Worm (Caenorhabditis elegans) whole organism, midembryonic: ENCODE measurements around the gene Y82E9BL.5.

Source experiments
- flt-1 ChIP-seq: fragments of 200-800 bp; sonication (Bioruptor generic); IDR thresholded peaks from 2 replicates; pipeline ENCODE4 v1.3.6; 2022; ENCODE audit warnings: missing genetic modification characterization, missing compliant biosample characterization
- med-1 ChIP-seq: sonication (generic microtip); optimal IDR thresholded peaks from 2 replicates; lab custom pipeline; 2017; ENCODE audit warnings: missing genetic modification characterization, mild to moderate bottlenecking, missing compliant biosample characterization, antibody characterized with exemption, missing genetic modification reagents; ENCODE audit not compliant: insufficient read depth

DNA sequence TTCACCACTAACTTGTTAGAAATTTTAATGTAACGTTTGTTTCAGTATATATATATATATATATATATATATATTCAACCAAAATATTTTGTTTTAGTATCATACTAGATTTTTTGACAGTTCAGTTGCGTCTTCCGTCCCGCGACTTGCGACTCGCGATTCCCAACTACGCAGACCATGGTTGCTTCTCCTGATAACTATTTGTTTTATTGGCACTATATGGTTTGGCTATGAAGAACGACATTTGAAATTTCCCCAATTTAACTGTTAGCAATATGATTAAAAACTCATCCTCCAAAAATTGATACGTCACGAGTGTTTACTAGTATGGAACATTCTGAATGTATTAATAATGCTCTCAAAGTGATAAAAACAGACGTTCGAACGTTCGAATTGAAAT lies 37.3 kb upstream of the Y82E9BL.5 start:
- TF ChIP-seq flt-1 (GFP tag; lab: Robert Waterston, UW) = no peak
- TF ChIP-seq med-1 (GFP tag; lab: Kevin White, UChicago) = no peak
